Fruit fly (Drosophila melanogaster) Kc167 (cell line): ENCODE measurements around the gene Ilp6.

Experiments used
- Myc ChIP-seq: fragments of >200 bp; optimal IDR thresholded peaks from 2 replicates; lab custom pipeline; 2017; ENCODE audit warnings: missing external identifiers
- Sin3A ChIP-seq: fragments of >200 bp; optimal IDR thresholded peaks from 2 replicates; lab custom pipeline; 2018; ENCODE audit warnings: missing external identifiers
- h ChIP-seq: fragments of >200 bp; optimal IDR thresholded peaks from 3 replicates; lab custom pipeline; 2018; ENCODE audit warnings: missing external identifiers
- insv ChIP-seq: fragments of >200 bp; optimal IDR thresholded peaks from 3 replicates; lab custom pipeline; 2018; ENCODE audit warnings: missing external identifiers
- psq ChIP-seq: fragments of >200 bp; optimal IDR thresholded peaks from 2 replicates; lab custom pipeline; 2017; ENCODE audit warnings: missing external identifiers
- ttk ChIP-seq: sonication (Bioruptor generic); optimal IDR thresholded peaks from 2 replicates; lab custom pipeline; 2017; ENCODE audit warnings: missing external identifiers

Ilp6 gene

dm6 chrX:2303771-2304513 lies 30.5 kb downstream of the Ilp6 start:
- TF ChIP-seq insv (lab: Kevin White, UChicago), result peak; percentile 45
- no peak for TF ChIP-seq h (lab: Kevin White, UChicago)

dm6 chrX:2302875-2303274 lies 31.6 kb downstream of the Ilp6 start:
- TF ChIP-seq Sin3A (lab: Kevin White, UChicago), result no peak

dm6 chrX:2301613-2302522 lies 32.6 kb downstream of the Ilp6 start:
- TF ChIP-seq Sin3A (lab: Kevin White, UChicago), result no peak
- no peak for TF ChIP-seq psq
- no peak for TF ChIP-seq h (lab: Kevin White, UChicago)
- TF ChIP-seq ttk, result no peak
- no peak for TF ChIP-seq insv (lab: Kevin White, UChicago)
- TF ChIP-seq Myc (lab: Kevin White, UChicago), result no peak

- no peak for TF ChIP-seq ttk
- no peak for TF ChIP-seq psq
- TF ChIP-seq insv (lab: Kevin White, UChicago), result no peak
- TF ChIP-seq h (lab: Kevin White, UChicago), result no peak
- no peak for TF ChIP-seq Sin3A (lab: Kevin White, UChicago)
- TF ChIP-seq Myc (lab: Kevin White, UChicago), result no peak
Measured at dm6 chrX:2301069-2301508, 33.4 kb downstream of the Ilp6 start.

- TF ChIP-seq insv (lab: Kevin White, UChicago) (no peak), Myc (lab: Kevin White, UChicago) (no peak), Sin3A (lab: Kevin White, UChicago) (no peak), psq (no peak)
Measured at dm6 chrX:2300293-2301068, 34.0 kb downstream of the Ilp6 start.

- TF ChIP-seq psq (no peak), h (lab: Kevin White, UChicago) (no peak), insv (lab: Kevin White, UChicago) (no peak), ttk (no peak), Myc (lab: Kevin White, UChicago) (no peak), Sin3A (lab: Kevin White, UChicago) (no peak)
Measured at dm6 chrX:2298708-2299370, 35.6 kb downstream of the Ilp6 start.

dm6 chrX:2297428-2298200 lies 36.8 kb downstream of the Ilp6 start:
- TF ChIP-seq Myc (lab: Kevin White, UChicago) (no peak), h (lab: Kevin White, UChicago) (no peak), Sin3A (lab: Kevin White, UChicago) (no peak), ttk (no peak), psq (no peak), insv (lab: Kevin White, UChicago) (no peak)

- no peak for TF ChIP-seq insv (lab: Kevin White, UChicago)
- TF ChIP-seq ttk, result no peak
- no peak for TF ChIP-seq Sin3A (lab: Kevin White, UChicago)
- no peak for TF ChIP-seq Myc (lab: Kevin White, UChicago)
- no peak for TF ChIP-seq h (lab: Kevin White, UChicago)
- no peak for TF ChIP-seq psq
Measured at dm6 chrX:2296230-2297044, 38.0 kb downstream of the Ilp6 start.

dm6 chrX:2295435-2296229 lies 38.8 kb downstream of the Ilp6 start, which contains the start of gene Raf:
TSS of gene Raf (plus strand) at chrX:2295466.
- TF ChIP-seq Sin3A (lab: Kevin White, UChicago) (no peak), ttk (no peak), Myc (lab: Kevin White, UChicago) (no peak), h (lab: Kevin White, UChicago) (no peak), psq (no peak), insv (lab: Kevin White, UChicago) (no peak)
